Worm (Caenorhabditis elegans) whole organism, mixed stage, embryonic: ENCODE results near the gene F48B9.8.

Source experiments
- nhr-237 ChIP-seq: fragments of 150-350 bp; optimal IDR thresholded peaks from 2 replicates; lab custom pipeline; 2014; ENCODE audit warnings: missing biosample characterization, missing genetic modification characterization
- sem-2 ChIP-seq: fragments of 200-800 bp; sonication (Bioruptor generic); optimal IDR thresholded peaks from 2 replicates; lab custom pipeline; 2018; ENCODE audit warnings: mild to moderate bottlenecking, missing genetic modification characterization, missing compliant biosample characterization

DNA sequence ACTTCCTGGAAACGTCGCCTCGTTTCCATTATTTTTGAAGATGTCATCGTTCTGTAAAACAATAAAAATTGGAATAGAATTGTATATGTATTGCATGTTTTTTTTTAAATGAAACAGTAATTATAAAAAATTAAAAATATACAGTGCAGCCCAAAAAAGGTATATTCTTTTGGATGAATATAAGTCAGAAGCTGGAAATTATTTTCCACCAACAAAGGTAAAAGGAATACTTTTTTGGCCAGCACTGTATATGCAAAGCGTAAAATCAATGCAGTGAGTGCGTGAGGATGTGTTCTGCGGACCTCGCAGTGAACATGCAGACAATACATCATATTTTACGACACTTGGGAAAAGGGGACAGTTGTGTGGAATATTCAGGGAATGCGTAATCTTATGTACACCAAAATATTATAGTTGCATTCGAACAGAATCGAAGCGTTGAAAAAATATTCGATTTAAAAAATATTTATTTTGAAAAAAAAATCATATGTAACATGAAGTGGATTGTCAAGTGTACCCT, at the start of gene F48B9.8:
- no peak for TF ChIP-seq nhr-237 (tag; lab: Kevin White, UChicago)
- no peak for TF ChIP-seq sem-2 (GFP tag; lab: Kevin White, UChicago)
